Fruit fly (Drosophila melanogaster) whole organism, wandering third instar larva: Measurements from ENCODE around the gene cbt.

ENCODE experiments used
- Abd-B ChIP-seq: fragments of >200 bp; optimal IDR thresholded peaks from 2 replicates; lab custom pipeline; 2017; ENCODE audit warnings: missing biosample characterization, missing genetic modification characterization
- CG32264 ChIP-seq: fragments of 200-800 bp; sonication (Bioruptor generic); optimal IDR thresholded peaks from 2 replicates; lab custom pipeline; 2016; ENCODE audit warnings: missing biosample characterization, missing genetic modification characterization
- CG9705 ChIP-seq: fragments of 200-800 bp; sonication (Bioruptor generic); optimal IDR thresholded peaks from 2 replicates; lab custom pipeline; 2018; ENCODE audit warnings: missing biosample characterization, mild to moderate bottlenecking, missing genetic modification characterization
- CrebA ChIP-seq: fragments of 200-800 bp; sonication (Bioruptor generic); optimal IDR thresholded peaks from 2 replicates; lab custom pipeline; 2016; ENCODE audit warnings: missing biosample characterization, mild to moderate bottlenecking, missing genetic modification characterization, borderline replicate concordance
- Dfd ChIP-seq: fragments of >200 bp; optimal IDR thresholded peaks from 2 replicates; lab custom pipeline; 2017; ENCODE audit warnings: missing biosample characterization, missing genetic modification characterization
- Dif ChIP-seq: fragments of 200-275, 200-300 bp; sonication (Bioruptor generic); optimal IDR thresholded peaks from 2 replicates; lab custom pipeline; 2018; ENCODE audit warnings: missing biosample characterization, missing genetic modification characterization; ENCODE audit not compliant: partially characterized antibody
- GATAd ChIP-seq: sonication (Bioruptor generic); optimal IDR thresholded peaks from 2 replicates; lab custom pipeline; 2016; ENCODE audit warnings: missing biosample characterization, missing genetic modification characterization
- HLH106 ChIP-seq: fragments of 200-800 bp; optimal IDR thresholded peaks from 3 replicates; lab custom pipeline; 2019; ENCODE audit warnings: missing biosample characterization, mild to moderate bottlenecking, missing genetic modification characterization, moderate library complexity
- Hnf4 ChIP-seq: fragments of 200-800 bp; sonication (Bioruptor generic); optimal IDR thresholded peaks from 2 replicates; lab custom pipeline; 2016; ENCODE audit warnings: missing biosample characterization, mild to moderate bottlenecking, missing genetic modification characterization
- Hr78 ChIP-seq: fragments of >200 bp; optimal IDR thresholded peaks from 2 replicates; lab custom pipeline; 2017; ENCODE audit warnings: missing biosample characterization, missing genetic modification characterization
- Hr83 ChIP-seq: fragments of 200-300 bp; sonication (Bioruptor generic); optimal IDR thresholded peaks from 2 replicates; lab custom pipeline; 2016; ENCODE audit warnings: missing biosample characterization, mild to moderate bottlenecking, missing genetic modification characterization, moderate library complexity; ENCODE audit not compliant: poor library complexity, severe bottlenecking
- Mio ChIP-seq: sonication (Bioruptor generic); optimal IDR thresholded peaks from 2 replicates; lab custom pipeline; 2016; ENCODE audit warnings: missing biosample characterization, missing genetic modification characterization
- Myc ChIP-seq: fragments of >200 bp; optimal IDR thresholded peaks from 2 replicates; lab custom pipeline; 2017
- N ChIP-seq: fragments of >200 bp; optimal IDR thresholded peaks from 2 replicates; lab custom pipeline; 2018; ENCODE audit warnings: missing biosample characterization, missing external identifiers, missing genetic modification characterization
- OdsH ChIP-seq: fragments of 200-800 bp; sonication (Bioruptor generic); optimal IDR thresholded peaks from 2 replicates; lab custom pipeline; 2016; ENCODE audit warnings: missing biosample characterization, mild to moderate bottlenecking, missing genetic modification characterization
- Rel ChIP-seq, 2 experiments: fragments of 200-800 bp; sonication (Bioruptor generic) in 1 of 2; optimal IDR thresholded peaks; 2 replicates in 1 of 2; 3 replicates in 1 of 2; lab custom pipeline; 2016 to 2019; ENCODE audit warnings: mild to moderate bottlenecking in 2 of 2, missing biosample characterization in 2 of 2, missing genetic modification characterization in 2 of 2, moderate library complexity in 1 of 2
- Sp1 ChIP-seq: fragments of 200-800 bp; sonication (Bioruptor generic); optimal IDR thresholded peaks from 3 replicates; lab custom pipeline; 2019; ENCODE audit warnings: missing biosample characterization, mild to moderate bottlenecking, missing genetic modification characterization, moderate library complexity
- Vsx2 ChIP-seq: fragments of 200-300, 225-300 bp; sonication (Bioruptor generic); optimal IDR thresholded peaks from 2 replicates; lab custom pipeline; 2018; ENCODE audit warnings: missing biosample characterization, missing genetic modification characterization; ENCODE audit not compliant: partially characterized antibody
- br ChIP-seq: fragments of 200-800 bp; sonication (Bioruptor generic); optimal IDR thresholded peaks from 2 replicates; lab custom pipeline; 2016; ENCODE audit warnings: missing biosample characterization, missing genetic modification characterization
- dl ChIP-seq, 2 experiments: fragments of 175-275, 200-275 bp in 1 of 2; fragments of 200-275 bp in 1 of 2; sonication (Bioruptor generic); optimal IDR thresholded peaks; lab custom pipeline; 2018; ENCODE audit warnings: mild to moderate bottlenecking in 2 of 2, missing biosample characterization in 2 of 2, missing genetic modification characterization in 2 of 2, moderate library complexity in 2 of 2; ENCODE audit not compliant: partially characterized antibody in 2 of 2, insufficient read depth in 1 of 2
- dmrt93B ChIP-seq: fragments of 200-800 bp; sonication (Bioruptor generic); optimal IDR thresholded peaks from 2 replicates; lab custom pipeline; 2018; ENCODE audit warnings: missing biosample characterization, mild to moderate bottlenecking, missing genetic modification characterization
- dsf ChIP-seq: sonication (Bioruptor generic); optimal IDR thresholded peaks from 2 replicates; lab custom pipeline; 2016; ENCODE audit warnings: missing biosample characterization, missing genetic modification characterization, borderline replicate concordance
- ey ChIP-seq: fragments of 200-800 bp; sonication (Bioruptor generic); optimal IDR thresholded peaks from 2 replicates; lab custom pipeline; 2016; ENCODE audit warnings: missing biosample characterization, missing genetic modification characterization
- foxo ChIP-seq, 2 experiments: fragments of 200-800 bp; sonication (Bioruptor generic); optimal IDR thresholded peaks; 2 replicates in 1 of 2; 3 replicates in 1 of 2; lab custom pipeline; 2016 to 2017; ENCODE audit warnings: missing biosample characterization in 2 of 2, missing genetic modification characterization in 2 of 2
- fru ChIP-seq: fragments of 200-800 bp; sonication (Bioruptor generic); optimal IDR thresholded peaks from 3 replicates; lab custom pipeline; 2016; ENCODE audit warnings: missing biosample characterization, mild to moderate bottlenecking, missing genetic modification characterization
- h ChIP-seq: fragments of 200-800 bp; sonication (Bioruptor generic); optimal IDR thresholded peaks from 3 replicates; lab custom pipeline; 2016; ENCODE audit warnings: missing biosample characterization, mild to moderate bottlenecking, missing genetic modification characterization
- jim ChIP-seq: fragments of 175-275, 200-325 bp; sonication (Bioruptor generic); optimal IDR thresholded peaks from 2 replicates; lab custom pipeline; 2016; ENCODE audit warnings: missing biosample characterization, mild to moderate bottlenecking, missing genetic modification characterization
- lola ChIP-seq: fragments of >200 bp; optimal IDR thresholded peaks from 2 replicates; lab custom pipeline; 2017; ENCODE audit warnings: missing biosample characterization, missing genetic modification characterization
- pan ChIP-seq: fragments of >200 bp; optimal IDR thresholded peaks from 2 replicates; lab custom pipeline; 2017
- psq ChIP-seq: fragments of 200-800 bp; sonication (Bioruptor generic); optimal IDR thresholded peaks from 3 replicates; lab custom pipeline; 2017; ENCODE audit warnings: missing biosample characterization, mild to moderate bottlenecking, missing genetic modification characterization, moderate library complexity
- rgr ChIP-seq: fragments of 200-800 bp; sonication (Bioruptor generic); optimal IDR thresholded peaks from 3 replicates; lab custom pipeline; 2016; ENCODE audit warnings: missing biosample characterization, mild to moderate bottlenecking, missing genetic modification characterization
- sage ChIP-seq: fragments of 200-800 bp; sonication (Bioruptor generic); optimal IDR thresholded peaks from 2 replicates; lab custom pipeline; 2016; ENCODE audit warnings: missing biosample characterization, mild to moderate bottlenecking, missing genetic modification characterization
- tai ChIP-seq: sonication (Bioruptor generic); optimal IDR thresholded peaks from 2 replicates; lab custom pipeline; 2016; ENCODE audit warnings: missing biosample characterization, missing genetic modification characterization
- usp ChIP-seq: fragments of >200 bp; optimal IDR thresholded peaks from 2 replicates; lab custom pipeline; 2017; ENCODE audit warnings: missing biosample characterization, missing genetic modification characterization
- woc ChIP-seq: sonication (Bioruptor generic); optimal IDR thresholded peaks from 2 replicates; lab custom pipeline; 2016; ENCODE audit warnings: missing biosample characterization, mild to moderate bottlenecking, missing genetic modification characterization

cbt gene

dm6 chr2L:484281-484943 is 4.9 kb upstream of the cbt start:
- TF ChIP-seq sage (GFP tag; lab: Kevin White, UChicago), result no peak
- peak; percentile 61 for TF ChIP-seq h (GFP tag; lab: Kevin White, UChicago)
- no peak for TF ChIP-seq tai (GFP tag; lab: Kevin White, UChicago)
- TF ChIP-seq Hr83, result peak; percentile 56
- peak; percentile 34 for TF ChIP-seq CrebA (GFP tag; lab: Kevin White, UChicago)
- peak; percentile 58 for TF ChIP-seq br (GFP tag; lab: Kevin White, UChicago)
- TF ChIP-seq psq (GFP tag; lab: Kevin White, UChicago), result no peak
- no peak for TF ChIP-seq Dfd (GFP tag; lab: Kevin White, UChicago)
- TF ChIP-seq HLH106 (tag; lab: Kevin White, UChicago), result no peak
- TF ChIP-seq Mio (GFP tag; lab: Kevin White, UChicago), result peak; percentile 8
- no peak for TF ChIP-seq Rel (GFP tag; optimal IDR thresholded peaks at IDR 0.05; lab: Kevin White, UChicago)
- TF ChIP-seq Rel (tag; optimal IDR thresholded peaks at IDR 0.05; lab: Kevin White, UChicago), result peak; percentile 88
- peak in 1 of 2 experiments; percentile 11 for TF ChIP-seq foxo (GFP tag; optimal IDR thresholded peaks at IDR 0.05; lab: Kevin White, UChicago)
- TF ChIP-seq fru (GFP tag; lab: Kevin White, UChicago), result no peak
- peak in 1 of 2 experiments; percentile 51 for TF ChIP-seq dl (GFP tag; optimal IDR thresholded peaks at IDR 0.05; lab: Kevin White, UChicago; ENCODE audit: insufficient read depth in 1 of 2, partially characterized antibody in 2 of 2)
- TF ChIP-seq Dif, result peak; percentile 37
- peak; percentile 1 for TF ChIP-seq rgr (GFP tag; lab: Kevin White, UChicago)
- peak; percentile 21 for TF ChIP-seq Sp1 (GFP tag; lab: Kevin White, UChicago)
- no peak for TF ChIP-seq Vsx2 (GFP tag; lab: Kevin White, UChicago)
- TF ChIP-seq jim (GFP tag; lab: Kevin White, UChicago), result no peak
- TF ChIP-seq CG9705, result no peak

dm6 chr2L:483347-484280 is 4.1 kb upstream of the cbt start:
- TF ChIP-seq fru (GFP tag; lab: Kevin White, UChicago) (peak; percentile 16), foxo (GFP tag; optimal IDR thresholded peaks at IDR 0.05; lab: Kevin White, UChicago) (peak in 1 of 2 experiments; percentile 25), lola (GFP tag; lab: Kevin White, UChicago) (no peak)

- TF ChIP-seq foxo (GFP tag; optimal IDR thresholded peaks at IDR 0.05; lab: Kevin White, UChicago) (no peak), Dif (no peak), N (GFP tag; lab: Kevin White, UChicago) (no peak), Myc (lab: Kevin White, UChicago) (no peak), tai (GFP tag; lab: Kevin White, UChicago) (no peak), CG32264 (GFP tag; lab: Kevin White, UChicago) (no peak), rgr (GFP tag; lab: Kevin White, UChicago) (no peak), usp (GFP tag; lab: Kevin White, UChicago) (no peak), Rel (GFP tag; optimal IDR thresholded peaks at IDR 0.05; lab: Kevin White, UChicago) (no peak), Rel (tag; optimal IDR thresholded peaks at IDR 0.05; lab: Kevin White, UChicago) (no peak), fru (GFP tag; lab: Kevin White, UChicago) (no peak), br (GFP tag; lab: Kevin White, UChicago) (no peak), HLH106 (tag; lab: Kevin White, UChicago) (no peak), Vsx2 (GFP tag; lab: Kevin White, UChicago) (no peak), pan (lab: Kevin White, UChicago) (no peak), CrebA (GFP tag; lab: Kevin White, UChicago) (no peak)
These were observed 3.0 kb upstream of the cbt start for dm6 chr2L:482451-482844.

dm6 chr2L:481757-482450 is 2.4 kb upstream of the cbt start:
- TF ChIP-seq pan (lab: Kevin White, UChicago), result no peak
- TF ChIP-seq sage (GFP tag; lab: Kevin White, UChicago), result no peak
- TF ChIP-seq Vsx2 (GFP tag; lab: Kevin White, UChicago), result no peak
- peak; percentile 37 for TF ChIP-seq HLH106 (tag; lab: Kevin White, UChicago)
- TF ChIP-seq fru (GFP tag; lab: Kevin White, UChicago), result peak; percentile 24
- no peak for TF ChIP-seq dsf (GFP tag; lab: Kevin White, UChicago)
- no peak for TF ChIP-seq Hr83
- TF ChIP-seq ey (GFP tag; lab: Kevin White, UChicago), result peak; percentile 52
- TF ChIP-seq N (GFP tag; lab: Kevin White, UChicago), result no peak
- no peak for TF ChIP-seq woc
- TF ChIP-seq GATAd (GFP tag; lab: Kevin White, UChicago), result no peak
- peak; percentile 22 for TF ChIP-seq OdsH (GFP tag; lab: Kevin White, UChicago)
- TF ChIP-seq usp (GFP tag; lab: Kevin White, UChicago), result no peak
- TF ChIP-seq CG32264 (GFP tag; lab: Kevin White, UChicago), result no peak
- TF ChIP-seq CrebA (GFP tag; lab: Kevin White, UChicago), result no peak
- no peak for TF ChIP-seq dmrt93B (GFP tag; lab: Kevin White, UChicago)
- TF ChIP-seq foxo (GFP tag; optimal IDR thresholded peaks at IDR 0.05; lab: Kevin White, UChicago), result peak in 1 of 2 experiments; percentile 67
- no peak for TF ChIP-seq Hnf4 (GFP tag; lab: Kevin White, UChicago)
- TF ChIP-seq Abd-B (GFP tag; lab: Kevin White, UChicago), result no peak
- no peak for TF ChIP-seq Hr78 (GFP tag; lab: Kevin White, UChicago)
- TF ChIP-seq Myc (lab: Kevin White, UChicago), result no peak
